Fruit fly (Drosophila melanogaster): Measurements from ENCODE around the gene CG3558.

dm6 chr2L:3011484-3011883 is 18.8 kb downstream of the CG3558 start:
- TF ChIP-seq h (optimal IDR thresholded peaks at IDR 0.05) (no peak), ttk (optimal IDR thresholded peaks at IDR 0.05) (no peak), psq (optimal IDR thresholded peaks at IDR 0.05) (no peak), Myc (optimal IDR thresholded peaks at IDR 0.05) (no peak)

Measured in Kc167 (cell line).